Fruit fly (Drosophila melanogaster) Kc167 (cell line): ENCODE measurements around the gene CG5402.

ENCODE experiments used
- Myc ChIP-seq: fragments of >200 bp; optimal IDR thresholded peaks from 2 replicates; lab custom pipeline; 2017; ENCODE audit warnings: missing external identifiers
- psq ChIP-seq: fragments of >200 bp; optimal IDR thresholded peaks from 2 replicates; lab custom pipeline; 2017; ENCODE audit warnings: missing external identifiers

dm6 chr3R:27487627-27488026 lies 15.1 kb downstream of the CG5402 start, which contains the start of gene Gr98a:
- no peak for TF ChIP-seq Myc
- TF ChIP-seq psq (lab: Kevin White, UChicago): no peak
